Fruit fly (Drosophila melanogaster) whole organism, wandering third instar larva: ENCODE measurements around the gene GluRIIA.

ENCODE experiments used
- Abd-B ChIP-seq: fragments of >200 bp; optimal IDR thresholded peaks from 2 replicates; lab custom pipeline; 2017; ENCODE audit warnings: missing biosample characterization, missing genetic modification characterization
- CG9705 ChIP-seq: fragments of 200-800 bp; sonication (Bioruptor generic); optimal IDR thresholded peaks from 2 replicates; lab custom pipeline; 2018; ENCODE audit warnings: missing biosample characterization, mild to moderate bottlenecking, missing genetic modification characterization
- Dfd ChIP-seq: fragments of >200 bp; optimal IDR thresholded peaks from 2 replicates; lab custom pipeline; 2017; ENCODE audit warnings: missing biosample characterization, missing genetic modification characterization
- Dif ChIP-seq: fragments of 200-275, 200-300 bp; sonication (Bioruptor generic); optimal IDR thresholded peaks from 2 replicates; lab custom pipeline; 2018; ENCODE audit warnings: missing biosample characterization, missing genetic modification characterization; ENCODE audit not compliant: partially characterized antibody
- GATAd ChIP-seq: sonication (Bioruptor generic); optimal IDR thresholded peaks from 2 replicates; lab custom pipeline; 2016; ENCODE audit warnings: missing biosample characterization, missing genetic modification characterization
- HLH106 ChIP-seq: fragments of 200-800 bp; optimal IDR thresholded peaks from 3 replicates; lab custom pipeline; 2019; ENCODE audit warnings: missing biosample characterization, mild to moderate bottlenecking, missing genetic modification characterization, moderate library complexity
- Hnf4 ChIP-seq: fragments of 200-800 bp; sonication (Bioruptor generic); optimal IDR thresholded peaks from 2 replicates; lab custom pipeline; 2016; ENCODE audit warnings: missing biosample characterization, mild to moderate bottlenecking, missing genetic modification characterization
- Hr78 ChIP-seq: fragments of >200 bp; optimal IDR thresholded peaks from 2 replicates; lab custom pipeline; 2017; ENCODE audit warnings: missing biosample characterization, missing genetic modification characterization
- Hr83 ChIP-seq: fragments of 200-300 bp; sonication (Bioruptor generic); optimal IDR thresholded peaks from 2 replicates; lab custom pipeline; 2016; ENCODE audit warnings: missing biosample characterization, mild to moderate bottlenecking, missing genetic modification characterization, moderate library complexity; ENCODE audit not compliant: poor library complexity, severe bottlenecking
- Jra ChIP-seq: sonication (Bioruptor generic); optimal IDR thresholded peaks from 2 replicates; lab custom pipeline; 2016; ENCODE audit warnings: missing biosample characterization, missing genetic modification characterization
- Mio ChIP-seq: sonication (Bioruptor generic); optimal IDR thresholded peaks from 2 replicates; lab custom pipeline; 2016; ENCODE audit warnings: missing biosample characterization, missing genetic modification characterization
- N ChIP-seq: fragments of >200 bp; optimal IDR thresholded peaks from 2 replicates; lab custom pipeline; 2018; ENCODE audit warnings: missing biosample characterization, missing external identifiers, missing genetic modification characterization
- OdsH ChIP-seq: fragments of 200-800 bp; sonication (Bioruptor generic); optimal IDR thresholded peaks from 2 replicates; lab custom pipeline; 2016; ENCODE audit warnings: missing biosample characterization, mild to moderate bottlenecking, missing genetic modification characterization
- Rel ChIP-seq, 2 experiments: fragments of 200-800 bp; sonication (Bioruptor generic) in 1 of 2; optimal IDR thresholded peaks; 2 replicates in 1 of 2; 3 replicates in 1 of 2; lab custom pipeline; 2016 to 2019; ENCODE audit warnings: mild to moderate bottlenecking in 2 of 2, missing biosample characterization in 2 of 2, missing genetic modification characterization in 2 of 2, moderate library complexity in 1 of 2
- Sp1 ChIP-seq: fragments of 200-800 bp; sonication (Bioruptor generic); optimal IDR thresholded peaks from 3 replicates; lab custom pipeline; 2019; ENCODE audit warnings: missing biosample characterization, mild to moderate bottlenecking, missing genetic modification characterization, moderate library complexity
- Vsx2 ChIP-seq: fragments of 200-300, 225-300 bp; sonication (Bioruptor generic); optimal IDR thresholded peaks from 2 replicates; lab custom pipeline; 2018; ENCODE audit warnings: missing biosample characterization, missing genetic modification characterization; ENCODE audit not compliant: partially characterized antibody
- br ChIP-seq: fragments of 200-800 bp; sonication (Bioruptor generic); optimal IDR thresholded peaks from 2 replicates; lab custom pipeline; 2016; ENCODE audit warnings: missing biosample characterization, missing genetic modification characterization
- brk ChIP-seq: fragments of 200-800 bp; sonication (Bioruptor generic); optimal IDR thresholded peaks from 2 replicates; lab custom pipeline; 2016; ENCODE audit warnings: missing biosample characterization, mild to moderate bottlenecking, missing genetic modification characterization
- dl ChIP-seq, 2 experiments: fragments of 175-275, 200-275 bp in 1 of 2; fragments of 200-275 bp in 1 of 2; sonication (Bioruptor generic); optimal IDR thresholded peaks; lab custom pipeline; 2018; ENCODE audit warnings: mild to moderate bottlenecking in 2 of 2, missing biosample characterization in 2 of 2, missing genetic modification characterization in 2 of 2, moderate library complexity in 2 of 2; ENCODE audit not compliant: partially characterized antibody in 2 of 2, insufficient read depth in 1 of 2
- dmrt93B ChIP-seq: fragments of 200-800 bp; sonication (Bioruptor generic); optimal IDR thresholded peaks from 2 replicates; lab custom pipeline; 2018; ENCODE audit warnings: missing biosample characterization, mild to moderate bottlenecking, missing genetic modification characterization
- dsf ChIP-seq: sonication (Bioruptor generic); optimal IDR thresholded peaks from 2 replicates; lab custom pipeline; 2016; ENCODE audit warnings: missing biosample characterization, missing genetic modification characterization, borderline replicate concordance
- ey ChIP-seq: fragments of 200-800 bp; sonication (Bioruptor generic); optimal IDR thresholded peaks from 2 replicates; lab custom pipeline; 2016; ENCODE audit warnings: missing biosample characterization, missing genetic modification characterization
- foxo ChIP-seq, 2 experiments: fragments of 200-800 bp; sonication (Bioruptor generic); optimal IDR thresholded peaks; 2 replicates in 1 of 2; 3 replicates in 1 of 2; lab custom pipeline; 2016 to 2017; ENCODE audit warnings: missing biosample characterization in 2 of 2, missing genetic modification characterization in 2 of 2
- fru ChIP-seq: fragments of 200-800 bp; sonication (Bioruptor generic); optimal IDR thresholded peaks from 3 replicates; lab custom pipeline; 2016; ENCODE audit warnings: missing biosample characterization, mild to moderate bottlenecking, missing genetic modification characterization
- h ChIP-seq: fragments of 200-800 bp; sonication (Bioruptor generic); optimal IDR thresholded peaks from 3 replicates; lab custom pipeline; 2016; ENCODE audit warnings: missing biosample characterization, mild to moderate bottlenecking, missing genetic modification characterization
- jim ChIP-seq: fragments of 175-275, 200-325 bp; sonication (Bioruptor generic); optimal IDR thresholded peaks from 2 replicates; lab custom pipeline; 2016; ENCODE audit warnings: missing biosample characterization, mild to moderate bottlenecking, missing genetic modification characterization
- lola ChIP-seq: fragments of >200 bp; optimal IDR thresholded peaks from 2 replicates; lab custom pipeline; 2017; ENCODE audit warnings: missing biosample characterization, missing genetic modification characterization
- pan ChIP-seq: fragments of >200 bp; optimal IDR thresholded peaks from 2 replicates; lab custom pipeline; 2017
- psq ChIP-seq: fragments of 200-800 bp; sonication (Bioruptor generic); optimal IDR thresholded peaks from 3 replicates; lab custom pipeline; 2017; ENCODE audit warnings: missing biosample characterization, mild to moderate bottlenecking, missing genetic modification characterization, moderate library complexity
- rgr ChIP-seq: fragments of 200-800 bp; sonication (Bioruptor generic); optimal IDR thresholded peaks from 3 replicates; lab custom pipeline; 2016; ENCODE audit warnings: missing biosample characterization, mild to moderate bottlenecking, missing genetic modification characterization
- sage ChIP-seq: fragments of 200-800 bp; sonication (Bioruptor generic); optimal IDR thresholded peaks from 2 replicates; lab custom pipeline; 2016; ENCODE audit warnings: missing biosample characterization, mild to moderate bottlenecking, missing genetic modification characterization
- sv ChIP-seq: fragments of 200-800 bp; sonication (Bioruptor generic); optimal IDR thresholded peaks from 3 replicates; lab custom pipeline; 2016; ENCODE audit warnings: missing biosample characterization, missing genetic modification characterization
- usp ChIP-seq: fragments of >200 bp; optimal IDR thresholded peaks from 2 replicates; lab custom pipeline; 2017; ENCODE audit warnings: missing biosample characterization, missing genetic modification characterization
- woc ChIP-seq: sonication (Bioruptor generic); optimal IDR thresholded peaks from 2 replicates; lab custom pipeline; 2016; ENCODE audit warnings: missing biosample characterization, mild to moderate bottlenecking, missing genetic modification characterization

Gene GluRIIA

dm6 chr2L:5542944-5543515 lies 11.8 kb upstream of the GluRIIA start (continued):
- TF ChIP-seq dl (GFP tag; optimal IDR thresholded peaks at IDR 0.05; lab: Kevin White, UChicago; ENCODE audit: insufficient read depth in 1 of 2, partially characterized antibody in 2 of 2), result peak in 1 of 2 experiments; percentile 0
- no peak for TF ChIP-seq sv (GFP tag; lab: Kevin White, UChicago)
- TF ChIP-seq Hr78 (GFP tag; lab: Kevin White, UChicago), result no peak
- TF ChIP-seq CG9705 (GFP tag; lab: Kevin White, UChicago), result no peak

dm6 chr2L:5546207-5546517 lies 8.7 kb upstream of the GluRIIA start:
- TF ChIP-seq Jra (GFP tag; lab: Kevin White, UChicago), result no peak
- no peak for TF ChIP-seq Mio (GFP tag; lab: Kevin White, UChicago)
- no peak for TF ChIP-seq br (GFP tag; lab: Kevin White, UChicago)
- no peak for TF ChIP-seq Rel (GFP tag; optimal IDR thresholded peaks at IDR 0.05; lab: Kevin White, UChicago)
- TF ChIP-seq Rel (tag; optimal IDR thresholded peaks at IDR 0.05; lab: Kevin White, UChicago), result peak; percentile 41
- no peak for TF ChIP-seq usp (GFP tag; lab: Kevin White, UChicago)
- TF ChIP-seq OdsH (GFP tag; lab: Kevin White, UChicago), result no peak
- no peak for TF ChIP-seq N (GFP tag; lab: Kevin White, UChicago)
- no peak for TF ChIP-seq Hr83 (GFP tag; lab: Kevin White, UChicago)

dm6 chr2L:5546518-5547287 lies 8.2 kb upstream of the GluRIIA start, which contains the start of gene Oscillin:
Oscillin (plus strand) TSS chr2L:5547086.
- TF ChIP-seq jim (GFP tag; lab: Kevin White, UChicago), result no peak
- TF ChIP-seq woc (GFP tag; lab: Kevin White, UChicago), result peak; percentile 71
- peak; percentile 31 for TF ChIP-seq rgr (GFP tag; lab: Kevin White, UChicago)
- TF ChIP-seq Hnf4, result peak; percentile 14
- peak; percentile 48 for TF ChIP-seq fru (GFP tag; lab: Kevin White, UChicago)
- TF ChIP-seq lola (GFP tag; lab: Kevin White, UChicago), result no peak
- no peak for TF ChIP-seq GATAd
- peak in 1 of 2 experiments; percentile 18 for TF ChIP-seq dl (GFP tag; optimal IDR thresholded peaks at IDR 0.05; lab: Kevin White, UChicago; ENCODE audit: insufficient read depth in 1 of 2, partially characterized antibody in 2 of 2)
- peak; percentile 20 for TF ChIP-seq OdsH (GFP tag; lab: Kevin White, UChicago)
- TF ChIP-seq dsf, result no peak
- no peak for TF ChIP-seq Dif (GFP tag; lab: Kevin White, UChicago)
- peak; percentile 26 for TF ChIP-seq br (GFP tag; lab: Kevin White, UChicago)
- peak; percentile 61 for TF ChIP-seq dmrt93B (GFP tag; lab: Kevin White, UChicago)
- TF ChIP-seq CG9705 (GFP tag; lab: Kevin White, UChicago), result peak; percentile 3
- no peak for TF ChIP-seq Abd-B (GFP tag; lab: Kevin White, UChicago)
- no peak for TF ChIP-seq Sp1 (GFP tag; lab: Kevin White, UChicago)
- peak; percentile 28 for TF ChIP-seq ey (GFP tag; lab: Kevin White, UChicago)
- TF ChIP-seq usp (GFP tag; lab: Kevin White, UChicago), result no peak
- TF ChIP-seq Rel (GFP tag; optimal IDR thresholded peaks at IDR 0.05; lab: Kevin White, UChicago), result no peak
- TF ChIP-seq Rel (tag; optimal IDR thresholded peaks at IDR 0.05; lab: Kevin White, UChicago), result no peak
- TF ChIP-seq sv (GFP tag; lab: Kevin White, UChicago), result peak; percentile 78
- TF ChIP-seq brk (GFP tag; lab: Kevin White, UChicago), result peak; percentile 61
- no peak for TF ChIP-seq pan (lab: Kevin White, UChicago)
- peak; percentile 72 for TF ChIP-seq h (GFP tag; lab: Kevin White, UChicago)
- TF ChIP-seq Jra (GFP tag; lab: Kevin White, UChicago), result no peak
- TF ChIP-seq sage (GFP tag; lab: Kevin White, UChicago), result peak; percentile 12
- TF ChIP-seq foxo (GFP tag; optimal IDR thresholded peaks at IDR 0.05; lab: Kevin White, UChicago), result peak in 1 of 2 experiments; percentile 70
- TF ChIP-seq HLH106 (tag; lab: Kevin White, UChicago), result peak; percentile 76
- no peak for TF ChIP-seq Dfd (GFP tag; lab: Kevin White, UChicago)
- no peak for TF ChIP-seq Mio (GFP tag; lab: Kevin White, UChicago)
- TF ChIP-seq Hr78 (GFP tag; lab: Kevin White, UChicago), result no peak
- TF ChIP-seq psq (GFP tag; lab: Kevin White, UChicago), result peak; percentile 90
- peak; percentile 56 for TF ChIP-seq Vsx2 (GFP tag; lab: Kevin White, UChicago)
